Fruit fly (Drosophila melanogaster) whole organism: ENCODE data around the gene bora.

ENCODE experiments used
- CG8478 ChIP-seq: fragments of >200 bp; optimal IDR thresholded peaks from 2 replicates; lab custom pipeline; 2018; ENCODE audit warnings: inconsistent platforms
- Dll ChIP-seq: fragments of >200 bp; optimal IDR thresholded peaks from 2 replicates; lab custom pipeline; 2017
- EcR ChIP-seq, 2 experiments: fragments of >200 bp; optimal IDR thresholded peaks; 2 replicates each; lab custom pipeline; 2017; ENCODE audit warnings: missing biosample characterization in 2 of 2, missing genetic modification characterization in 2 of 2, missing genetic modification reagents in 2 of 2
- pan ChIP-seq: fragments of >200 bp; optimal IDR thresholded peaks from 2 replicates; lab custom pipeline; 2017
- psq ChIP-seq: fragments of >200 bp; optimal IDR thresholded peaks from 2 replicates; lab custom pipeline; 2017
- usp ChIP-seq: fragments of >200 bp; optimal IDR thresholded peaks from 2 replicates; lab custom pipeline; 2017; ENCODE audit warnings: missing biosample characterization, missing genetic modification characterization, mixed read lengths

bora gene

dm6 chr3L:18638487-18638886 lies 16.0 kb downstream of the bora start:
- no peak for TF ChIP-seq usp (GFP tag; lab: Kevin White, UChicago)
- TF ChIP-seq Dll (lab: Kevin White, UChicago): no peak
- no peak for TF ChIP-seq EcR (GFP tag; optimal IDR thresholded peaks at IDR 0.05; lab: Kevin White, UChicago)
- no peak for TF ChIP-seq psq
- no peak for TF ChIP-seq CG8478
- no peak for TF ChIP-seq pan (lab: Kevin White, UChicago)

dm6 chr3L:18640584-18641527 lies 18.4 kb downstream of the bora start:
- no peak for TF ChIP-seq psq
- no peak for TF ChIP-seq EcR (GFP tag; optimal IDR thresholded peaks at IDR 0.05; lab: Kevin White, UChicago)
- no peak for TF ChIP-seq pan (lab: Kevin White, UChicago)
- TF ChIP-seq CG8478: no peak
- TF ChIP-seq Dll (lab: Kevin White, UChicago): no peak
- no peak for TF ChIP-seq usp (GFP tag; lab: Kevin White, UChicago)

- TF ChIP-seq Dll (lab: Kevin White, UChicago) (no peak), CG8478 (no peak), pan (lab: Kevin White, UChicago) (no peak), psq (no peak), usp (GFP tag; lab: Kevin White, UChicago) (no peak), EcR (GFP tag; optimal IDR thresholded peaks at IDR 0.05; lab: Kevin White, UChicago) (no peak)
Measured at dm6 chr3L:18643222-18643621, 20.7 kb downstream of the bora start.

dm6 chr3L:18653737-18654136 lies 31.2 kb downstream of the bora start:
- TF ChIP-seq usp (GFP tag; lab: Kevin White, UChicago) (no peak), pan (lab: Kevin White, UChicago) (no peak), CG8478 (no peak), psq (no peak), Dll (lab: Kevin White, UChicago) (no peak), EcR (GFP tag; optimal IDR thresholded peaks at IDR 0.05; lab: Kevin White, UChicago) (no peak)

dm6 chr3L:18665594-18665993 lies 43.1 kb downstream of the bora start:
- TF ChIP-seq psq: no peak

dm6 chr3L:18667115-18667514 lies 44.6 kb downstream of the bora start, which contains the start of gene CG42495:
TSS of gene CG42495 (plus strand) at chr3L:18667361.
- TF ChIP-seq psq: no peak
- no peak for TF ChIP-seq Dll (lab: Kevin White, UChicago)
- no peak for TF ChIP-seq usp (GFP tag; lab: Kevin White, UChicago)
- no peak for TF ChIP-seq pan (lab: Kevin White, UChicago)
- TF ChIP-seq EcR (GFP tag; optimal IDR thresholded peaks at IDR 0.05; lab: Kevin White, UChicago): no peak
- no peak for TF ChIP-seq CG8478

dm6 chr3L:18669874-18670273 lies 47.4 kb downstream of the bora start:
- no peak for TF ChIP-seq psq
- no peak for TF ChIP-seq usp (GFP tag; lab: Kevin White, UChicago)
- TF ChIP-seq pan (lab: Kevin White, UChicago): no peak
- no peak for TF ChIP-seq EcR (GFP tag; optimal IDR thresholded peaks at IDR 0.05; lab: Kevin White, UChicago)
- TF ChIP-seq Dll (lab: Kevin White, UChicago): no peak
- no peak for TF ChIP-seq CG8478

dm6 chr3L:18672203-18672602 lies 49.7 kb downstream of the bora start:
- TF ChIP-seq CG8478: no peak
- TF ChIP-seq psq: no peak
- no peak for TF ChIP-seq usp (GFP tag; lab: Kevin White, UChicago)
- no peak for TF ChIP-seq pan (lab: Kevin White, UChicago)
- no peak for TF ChIP-seq EcR (GFP tag; optimal IDR thresholded peaks at IDR 0.05; lab: Kevin White, UChicago)
- TF ChIP-seq Dll (lab: Kevin White, UChicago): no peak

dm6 chr3L:18672986-18673633 lies 50.6 kb downstream of the bora start, which contains the start of gene Capr:
TSS of gene Capr (minus strand) at chr3L:18673324.
- no peak for TF ChIP-seq EcR (GFP tag; optimal IDR thresholded peaks at IDR 0.05; lab: Kevin White, UChicago)
- TF ChIP-seq psq: no peak
- no peak for TF ChIP-seq Dll (lab: Kevin White, UChicago)
- TF ChIP-seq pan (lab: Kevin White, UChicago): no peak
- no peak for TF ChIP-seq CG8478
- TF ChIP-seq usp (GFP tag; lab: Kevin White, UChicago): no peak
